Worm (Caenorhabditis elegans) whole organism, young adult: ENCODE results near the gene unc-34.

Experiments
- B0035.1 ChIP-seq: sonication (generic microtip); optimal IDR thresholded peaks from 2 replicates; lab custom pipeline; 2016; ENCODE audit warnings: missing genetic modification characterization, mild to moderate bottlenecking, missing compliant biosample characterization, missing genotype, missing genetic modification reagents
- C06A6.2 ChIP-seq: fragments of 200-800 bp; sonication (Bioruptor generic); conservative IDR thresholded peaks from 2 replicates; pipeline ENCODE4 v1.3.6; 2022; ENCODE audit warnings: missing genetic modification characterization, missing compliant biosample characterization
- ama-1 ChIP-seq, 3 experiments: fragments of 150-350 bp in 1 of 3; sonication (generic microtip) in 2 of 3; optimal IDR thresholded peaks; 2 replicates each; lab custom pipeline; 2014 to 2018; ENCODE audit warnings: missing biosample characterization in 2 of 3, missing genetic modification characterization in 2 of 3, missing genetic modification reagents in 2 of 3
- pha-4 ChIP-seq: fragments of 150-350 bp; sonication (generic microtip); optimal IDR thresholded peaks from 2 replicates; lab custom pipeline; 2014; ENCODE audit warnings: missing biosample characterization, missing genetic modification reagents, missing genetic modification characterization
- unc-130 ChIP-seq: sonication (generic microtip); optimal IDR thresholded peaks from 2 replicates; lab custom pipeline; 2016; ENCODE audit warnings: missing genetic modification reagents, missing genetic modification characterization, missing compliant biosample characterization
- ztf-26 ChIP-seq: sonication (generic microtip); optimal IDR thresholded peaks from 2 replicates; lab custom pipeline; 2017; ENCODE audit warnings: missing genetic modification characterization, missing compliant biosample characterization

ce11 chrV:945828-946227 is 36.7 kb upstream of the unc-34 start:
- no peak for TF ChIP-seq ztf-26
- no peak for TF ChIP-seq B0035.1 (tag; lab: Kevin White, UChicago)
- TF ChIP-seq C06A6.2 (GFP tag; lab: Robert Waterston, UW): no peak
- no peak for TF ChIP-seq pha-4
- no peak for TF ChIP-seq ama-1 (optimal IDR thresholded peaks at IDR 0.05; lab: Kevin White, UChicago)
- TF ChIP-seq ama-1 (GFP tag; optimal IDR thresholded peaks at IDR 0.05; lab: Kevin White, UChicago): no peak
- no peak for TF ChIP-seq unc-130 (GFP tag; lab: Kevin White, UChicago)
